Fruit fly (Drosophila melanogaster) whole organism, adult: ENCODE results near the gene CG31344.

Experiments used
- CG5204 ChIP-seq: fragments of 200-800 bp; sonication (Bioruptor generic); optimal IDR thresholded peaks from 2 replicates; lab custom pipeline; 2016; ENCODE audit warnings: missing biosample characterization, missing genetic modification characterization
- Mnt ChIP-seq: fragments of 200-800 bp; sonication (Bioruptor generic); optimal IDR thresholded peaks from 2 replicates; lab custom pipeline; 2016; ENCODE audit warnings: missing biosample characterization, mild to moderate bottlenecking, missing genetic modification characterization
- tj ChIP-seq: fragments of 200-800 bp; sonication (Bioruptor generic); optimal IDR thresholded peaks from 3 replicates; lab custom pipeline; 2017; ENCODE audit warnings: missing biosample characterization, mild to moderate bottlenecking, missing genetic modification characterization, moderate library complexity

dm6 chr3R:15265406-15266040 lies 40.4 kb upstream of the CG31344 start, which contains the start of gene ATPsynO:
- no peak for TF ChIP-seq tj (GFP tag; lab: Kevin White, UChicago)
- no peak for TF ChIP-seq CG5204 (GFP tag; lab: Kevin White, UChicago)
- TF ChIP-seq Mnt (GFP tag; lab: Kevin White, UChicago): peak; percentile 60
